Fruit fly (Drosophila melanogaster): ENCODE data around the gene Phlpp.
A peak's percentile ranks its signal among the peaks of the same experiment; 100 is the strongest.

Gene Phlpp

dm6 chr2L:19023972-19024743 is 34.8 kb upstream of the Phlpp start:
- TF ChIP-seq CG6175 (GFP tag; IDR thresholded peaks at IDR 0.05), result no peak
- TF ChIP-seq TFAM (GFP tag; optimal IDR thresholded peaks at IDR 0.05), result no peak
- TF ChIP-seq sens (GFP tag), result peak; percentile 88
- no peak for TF ChIP-seq CG14050 (GFP tag; IDR thresholded peaks at IDR 0.05)
- no peak for TF ChIP-seq jigr1 (GFP tag; IDR thresholded peaks at IDR 0.05)
- TF ChIP-seq CG10209 (GFP tag; optimal IDR thresholded peaks at IDR 0.05), result peak; percentile 70
- no peak for TF ChIP-seq en (GFP tag; optimal IDR thresholded peaks at IDR 0.05)
- no peak for TF ChIP-seq dimm (GFP tag; IDR thresholded peaks at IDR 0.05)
- TF ChIP-seq Hand (GFP tag; optimal IDR thresholded peaks at IDR 0.05), result peak; percentile 86
- peak; percentile 85 for TF ChIP-seq gem (tag; optimal IDR thresholded peaks at IDR 0.05)
- TF ChIP-seq cas (GFP tag; IDR thresholded peaks at IDR 0.05), result no peak
- TF ChIP-seq zf30C (GFP tag; optimal IDR thresholded peaks at IDR 0.05), result peak; percentile 51
- TF ChIP-seq CG17186 (GFP tag; optimal IDR thresholded peaks at IDR 0.05), result no peak
- no peak for TF ChIP-seq nerfin-2 (GFP tag; IDR thresholded peaks at IDR 0.05; ENCODE audit: partially characterized antibody)
- TF ChIP-seq CG5245 (GFP tag; optimal IDR thresholded peaks at IDR 0.05), result no peak
- TF ChIP-seq CG32532 (GFP tag; IDR thresholded peaks at IDR 0.05), result peak; percentile 31; the same call in 1 of the 2 replicates
- no peak for TF ChIP-seq CG4282 (GFP tag; optimal IDR thresholded peaks at IDR 0.05)
- TF ChIP-seq CG4617 (GFP tag; optimal IDR thresholded peaks at IDR 0.05; ENCODE audit: borderline replicate concordance), result no peak
- peak; percentile 25 for TF ChIP-seq CG12071 (GFP tag; optimal IDR thresholded peaks at IDR 0.05)
- TF ChIP-seq Abd-B (GFP tag; optimal IDR thresholded peaks at IDR 0.05), result peak; percentile 36
- TF ChIP-seq BtbVII (GFP tag; optimal IDR thresholded peaks at IDR 0.05), result peak; percentile 76
- TF ChIP-seq dan (GFP tag; IDR thresholded peaks at IDR 0.05), result no peak
- peak; percentile 27 for TF ChIP-seq CG7928 (GFP tag; optimal IDR thresholded peaks at IDR 0.05)
- TF ChIP-seq maf-S (GFP tag; optimal IDR thresholded peaks at IDR 0.05), result no peak
- no peak for TF ChIP-seq Usf (GFP tag; optimal IDR thresholded peaks at IDR 0.05)
- TF ChIP-seq CG18599 (GFP tag; optimal IDR thresholded peaks at IDR 0.05), result peak; percentile 92
- peak; percentile 18 for TF ChIP-seq trem (tag; optimal IDR thresholded peaks at IDR 0.05)
- no peak for TF ChIP-seq CG10654 (GFP tag; optimal IDR thresholded peaks at IDR 0.05)
- no peak for TF ChIP-seq eve (GFP tag; optimal IDR thresholded peaks at IDR 0.05)
- peak; percentile 55 for TF ChIP-seq onecut (GFP tag; IDR thresholded peaks at IDR 0.05)
- no peak for TF ChIP-seq Dip3 (GFP tag; optimal IDR thresholded peaks at IDR 0.05)
- TF ChIP-seq CG10543 (GFP tag; optimal IDR thresholded peaks at IDR 0.05), result peak; percentile 80
- TF ChIP-seq CG31224 (GFP tag; IDR thresholded peaks at IDR 0.05), result no peak
- no peak for TF ChIP-seq CG2202 (tag; optimal IDR thresholded peaks at IDR 0.05)
- peak; percentile 28 for TF ChIP-seq CG13894 (tag; optimal IDR thresholded peaks at IDR 0.05)
- TF ChIP-seq CG11247 (GFP tag; IDR thresholded peaks at IDR 0.05), result no peak
- peak; percentile 35 for TF ChIP-seq CG12942 (GFP tag; optimal IDR thresholded peaks at IDR 0.05)
- peak; percentile 70 for TF ChIP-seq scrt (GFP tag; optimal IDR thresholded peaks at IDR 0.05)
- TF ChIP-seq CG7839 (tag; optimal IDR thresholded peaks at IDR 0.05), result peak; percentile 82
- TF ChIP-seq CG1024 (GFP tag; IDR thresholded peaks at IDR 0.05), result no peak
- peak; percentile 84 for TF ChIP-seq CG15269 (tag; optimal IDR thresholded peaks at IDR 0.05)
- no peak for TF ChIP-seq lov (optimal IDR thresholded peaks at IDR 0.05)
- no peak for TF ChIP-seq lov (GFP tag; IDR thresholded peaks at IDR 0.05)
- peak; percentile 13 for TF ChIP-seq CG8359 (GFP tag; optimal IDR thresholded peaks at IDR 0.05; ENCODE audit: borderline replicate concordance)
- TF ChIP-seq Oaz (GFP tag; IDR thresholded peaks at IDR 0.05), result no peak
- no peak for TF ChIP-seq CHES-1-like (GFP tag; optimal IDR thresholded peaks at IDR 0.05)
- peak; percentile 58; the same call in 1 of the 2 replicates for TF ChIP-seq CG14014 (GFP tag; IDR thresholded peaks at IDR 0.05)
- TF ChIP-seq her (GFP tag; optimal IDR thresholded peaks at IDR 0.05), result no peak
- TF ChIP-seq Fer2 (tag; optimal IDR thresholded peaks at IDR 0.05), result peak; percentile 57
- TF ChIP-seq CG10462 (GFP tag; optimal IDR thresholded peaks at IDR 0.05), result no peak

Data from whole organism, embryonic.